Worm (Caenorhabditis elegans): ENCODE data around the gene Y50D4C.5.

Y50D4C.5 gene

ce11 chrV:969005-969562 lies 34.5 kb downstream of the Y50D4C.5 start:
- no peak for TF ChIP-seq ztf-11 (tag; optimal IDR thresholded peaks at IDR 0.05)
- TF ChIP-seq unc-39 (tag; optimal IDR thresholded peaks at IDR 0.05) = no peak
- no peak for TF ChIP-seq lin-13 (tag; optimal IDR thresholded peaks at IDR 0.05)
- TF ChIP-seq mab-5 (tag; optimal IDR thresholded peaks at IDR 0.05) = no peak
- no peak for TF ChIP-seq bed-3 (GFP tag; optimal IDR thresholded peaks at IDR 0.05)
- TF ChIP-seq ceh-43 (GFP tag; optimal IDR thresholded peaks at IDR 0.05) = no peak
- no peak for TF ChIP-seq nhr-2 (tag; optimal IDR thresholded peaks at IDR 0.05)
- TF ChIP-seq snpc-4 (tag; optimal IDR thresholded peaks at IDR 0.05) = no peak
- no peak for TF ChIP-seq mls-2 (tag; optimal IDR thresholded peaks at IDR 0.05)
- no peak for TF ChIP-seq tbx-8 (GFP tag; optimal IDR thresholded peaks at IDR 0.05)

- TF ChIP-seq ham-2 (GFP tag; optimal IDR thresholded peaks at IDR 0.05) = no peak
- no peak for TF ChIP-seq sem-2 (GFP tag; optimal IDR thresholded peaks at IDR 0.05)
- peak; percentile 100 for TF ChIP-seq ces-1 (GFP tag; optimal IDR thresholded peaks at IDR 0.05)
- TF ChIP-seq nhr-2 (tag; optimal IDR thresholded peaks at IDR 0.05) = no peak
- TF ChIP-seq lin-32 (GFP tag; optimal IDR thresholded peaks at IDR 0.05) = no peak
- peak; percentile 40 for TF ChIP-seq mep-1 (tag; optimal IDR thresholded peaks at IDR 0.05)
- peak; percentile 37 for TF ChIP-seq mls-2 (tag; optimal IDR thresholded peaks at IDR 0.05)
- no peak for TF ChIP-seq nhr-76 (tag; optimal IDR thresholded peaks at IDR 0.05)
Measured at ce11 chrV:966164-966563, 37.4 kb downstream of the Y50D4C.5 start.

- TF ChIP-seq flh-1 (GFP tag; optimal IDR thresholded peaks at IDR 0.05) = no peak
- TF ChIP-seq elt-3 (tag; optimal IDR thresholded peaks at IDR 0.05) = no peak
- TF ChIP-seq mep-1 (tag; optimal IDR thresholded peaks at IDR 0.05) = peak; percentile 41
- TF ChIP-seq lin-32 (GFP tag; optimal IDR thresholded peaks at IDR 0.05) = no peak
- peak; percentile 6 for TF ChIP-seq unc-120 (tag; optimal IDR thresholded peaks at IDR 0.05; ENCODE audit: poor library complexity, severe bottlenecking)
- TF ChIP-seq nhr-237 (tag; optimal IDR thresholded peaks at IDR 0.05) = no peak
- no peak for TF ChIP-seq unc-39 (tag; optimal IDR thresholded peaks at IDR 0.05)
- peak; percentile 34 for TF ChIP-seq ces-1 (GFP tag; optimal IDR thresholded peaks at IDR 0.05)
- no peak for TF ChIP-seq mls-2 (tag; optimal IDR thresholded peaks at IDR 0.05)
- no peak for TF ChIP-seq elt-1 (tag; optimal IDR thresholded peaks at IDR 0.05; ENCODE audit: borderline replicate concordance, insufficient read depth)
Measured at ce11 chrV:964739-965283, 38.7 kb downstream of the Y50D4C.5 start, which contains the start of gene sqv-6. Gene sqv-6, minus strand, starts transcription at chrV:964789.

DNA sequence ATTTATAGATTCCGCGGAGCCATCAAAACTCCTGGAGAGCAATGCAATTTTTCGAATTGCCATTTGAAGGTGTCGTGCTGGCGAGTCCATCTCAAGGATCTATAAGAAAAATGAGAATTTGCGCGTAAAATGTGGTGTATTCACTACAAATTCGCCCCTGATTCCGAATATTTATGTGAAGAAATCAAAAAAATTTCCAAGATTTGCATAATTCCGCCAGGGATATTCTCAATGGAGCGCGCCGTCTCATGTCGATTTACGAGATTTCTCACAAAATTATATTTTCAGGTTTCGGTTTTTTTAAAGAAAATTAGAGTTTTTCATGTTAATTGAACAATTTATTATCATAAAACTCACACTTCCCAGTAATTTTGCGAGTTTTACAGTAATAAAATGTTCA lies 53.8 kb downstream of the Y50D4C.5 start, which contains the start of gene Y50D4C.6:
Gene Y50D4C.6 (minus strand): TSS at position 101 of the 400 bp plus-strand sequence.
- TF ChIP-seq lin-13 (tag; optimal IDR thresholded peaks at IDR 0.05) = no peak
- TF ChIP-seq ham-2 (GFP tag; optimal IDR thresholded peaks at IDR 0.05) = no peak

DNA sequence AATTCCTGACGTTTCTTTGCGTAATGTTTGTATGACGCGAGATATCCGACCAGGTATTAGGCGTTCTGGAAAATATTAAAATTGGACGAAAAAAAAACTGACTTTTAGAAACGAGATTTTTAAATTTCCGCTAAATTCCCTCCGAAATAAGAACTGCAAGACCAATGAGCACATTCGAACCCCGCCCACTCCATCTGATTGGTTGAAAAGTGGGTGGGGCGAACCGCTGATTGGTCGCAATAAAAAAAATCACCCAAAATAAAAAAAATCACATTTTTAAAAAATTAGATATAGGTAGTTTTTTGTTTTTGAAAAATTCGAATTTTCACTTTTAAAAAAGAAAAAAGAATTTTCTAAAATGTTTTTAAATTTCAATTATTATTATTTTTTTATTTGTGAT lies 54.5 kb downstream of the Y50D4C.5 start:
- no peak for TF ChIP-seq mep-1 (tag; optimal IDR thresholded peaks at IDR 0.05)
- TF ChIP-seq hlh-1 (tag; optimal IDR thresholded peaks at IDR 0.05) = no peak
- no peak for TF ChIP-seq sptf-1 (tag; optimal IDR thresholded peaks at IDR 0.05)
- TF ChIP-seq elt-3 (tag; optimal IDR thresholded peaks at IDR 0.05) = no peak
- no peak for TF ChIP-seq M03D4.4 (tag; optimal IDR thresholded peaks at IDR 0.05)
- TF ChIP-seq ces-1 (GFP tag; optimal IDR thresholded peaks at IDR 0.05) = no peak
- no peak for TF ChIP-seq snpc-4 (tag; optimal IDR thresholded peaks at IDR 0.05)
- TF ChIP-seq lin-32 (GFP tag; optimal IDR thresholded peaks at IDR 0.05) = no peak
- no peak for TF ChIP-seq drap-1 (GFP tag; optimal IDR thresholded peaks at IDR 0.05)
- no peak for TF ChIP-seq ztf-11 (tag; optimal IDR thresholded peaks at IDR 0.05)

All from whole organism, mixed stage, embryonic.